Fruit fly (Drosophila melanogaster) ovary, adult (tissue): ENCODE data around the gene Deaf1.

ENCODE experiments used
- CG17801 ChIP-seq: fragments of 200-800 bp; optimal IDR thresholded peaks from 2 replicates; lab custom pipeline; 2019; ENCODE audit warnings: missing biosample characterization, mild to moderate bottlenecking, missing genetic modification characterization, moderate library complexity; ENCODE audit not compliant: partially characterized antibody

Deaf1 gene

DNA sequence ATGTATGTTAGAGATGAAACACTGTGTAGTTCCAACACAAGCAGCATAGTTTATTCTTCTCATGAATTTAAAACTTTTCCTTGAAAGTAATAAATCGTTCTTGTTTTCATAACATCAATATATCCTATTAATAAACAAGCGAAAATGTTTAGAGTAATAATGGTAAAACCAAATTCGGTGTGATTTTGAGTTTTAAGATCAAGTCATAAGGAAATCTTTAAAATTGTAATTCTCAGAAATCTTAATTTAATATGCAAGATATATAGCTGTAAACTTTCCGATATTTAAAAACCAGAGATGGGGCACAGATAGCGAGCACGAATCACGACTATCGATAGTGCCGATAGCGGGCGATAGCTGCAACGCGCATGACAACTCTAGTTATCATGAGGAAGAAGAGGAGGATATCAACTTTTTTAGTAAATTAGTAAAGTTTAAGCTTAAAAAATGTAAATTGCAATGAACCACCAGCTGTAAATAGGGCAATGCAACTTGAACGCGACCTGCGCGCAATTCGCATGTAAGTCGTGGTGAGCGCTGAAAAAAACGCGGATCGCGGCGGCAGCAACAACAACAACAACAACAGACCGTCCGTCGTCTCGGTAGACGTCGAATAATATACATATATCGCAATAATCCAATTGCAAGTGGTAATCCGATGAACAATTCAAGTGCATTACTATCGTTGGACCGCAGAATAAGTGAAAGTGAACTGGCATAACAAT, at the start of gene Deaf1, which contains the start of gene Fibp:
Gene Deaf1 (plus strand): TSS at position 368 of the 725 bp plus-strand sequence.
Gene Fibp (minus strand): TSS at position 161 of the 725 bp plus-strand sequence.
- peak; percentile 66 for TF ChIP-seq CG17801 (GFP tag; lab: Kevin White, UChicago)

DNA sequence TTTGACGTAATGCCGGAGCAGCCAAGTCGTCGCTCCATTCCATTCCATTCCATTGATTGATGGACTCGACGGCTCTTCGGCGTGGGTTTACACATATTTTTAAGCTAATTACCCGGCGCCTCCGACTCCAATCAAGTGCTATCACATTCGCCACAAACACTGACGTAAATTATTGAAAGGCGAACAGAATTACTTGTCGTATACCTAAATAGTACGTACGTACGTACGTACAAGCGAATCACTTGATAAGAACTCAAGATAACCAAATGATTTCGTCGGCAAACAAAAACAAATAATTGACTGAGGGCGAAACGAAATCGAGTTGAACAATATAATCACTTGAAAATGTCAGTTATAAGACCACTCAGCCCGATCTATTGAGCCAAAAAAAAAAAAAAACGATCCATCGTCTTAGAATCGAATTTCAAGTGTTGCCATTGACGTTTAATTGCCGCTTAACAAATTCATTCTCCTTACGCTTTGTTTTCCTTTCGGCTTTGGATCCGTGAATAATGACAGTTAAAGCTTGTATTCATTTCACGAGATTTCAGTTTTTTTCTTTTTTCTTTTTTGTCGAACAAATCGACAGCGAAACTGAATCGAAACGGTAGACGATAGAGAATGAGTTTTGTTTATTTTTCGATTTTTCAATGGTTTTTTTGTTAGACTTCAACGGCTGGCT, 40.6 kb upstream of the Deaf1 start:
- no peak for TF ChIP-seq CG17801 (GFP tag; lab: Kevin White, UChicago)

DNA sequence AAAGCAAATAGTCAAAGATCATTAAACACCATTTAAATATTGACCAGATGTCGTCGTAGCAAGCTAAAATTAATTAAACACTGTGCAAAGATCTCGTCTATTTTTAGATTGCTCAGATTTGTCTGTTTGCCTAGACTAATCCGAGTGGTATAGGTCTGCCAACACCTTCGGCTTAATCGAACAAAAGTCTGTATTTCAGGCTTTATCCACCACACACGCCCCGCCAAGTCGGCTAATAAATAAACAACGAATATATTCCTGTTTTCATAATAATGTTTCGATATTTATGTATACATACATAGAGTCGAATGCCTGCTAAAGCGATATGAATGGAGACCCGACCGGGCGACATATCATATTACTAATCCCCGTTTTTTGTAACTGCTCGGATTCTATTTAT, 39.4 kb upstream of the Deaf1 start:
- no peak for TF ChIP-seq CG17801 (GFP tag; lab: Kevin White, UChicago)

DNA sequence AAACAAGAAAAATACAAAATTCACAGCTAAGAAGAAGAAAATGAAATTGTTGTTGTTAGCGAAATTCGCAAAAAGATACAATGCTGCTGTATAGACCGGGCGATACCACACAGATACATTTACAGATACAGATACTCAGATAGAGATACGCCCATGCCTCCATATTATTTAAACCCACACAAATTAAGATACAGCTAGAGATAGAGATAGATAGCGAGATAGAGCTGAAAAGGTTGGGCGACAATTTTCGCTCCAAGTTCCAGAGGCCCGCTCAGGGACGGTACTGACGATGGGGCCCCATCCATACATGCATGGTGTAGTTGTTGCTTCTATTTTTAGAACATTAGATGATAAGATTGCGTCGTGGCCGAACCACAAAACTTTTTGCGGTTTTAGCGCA, 30.3 kb upstream of the Deaf1 start:
- TF ChIP-seq CG17801 (GFP tag; lab: Kevin White, UChicago): no peak

DNA sequence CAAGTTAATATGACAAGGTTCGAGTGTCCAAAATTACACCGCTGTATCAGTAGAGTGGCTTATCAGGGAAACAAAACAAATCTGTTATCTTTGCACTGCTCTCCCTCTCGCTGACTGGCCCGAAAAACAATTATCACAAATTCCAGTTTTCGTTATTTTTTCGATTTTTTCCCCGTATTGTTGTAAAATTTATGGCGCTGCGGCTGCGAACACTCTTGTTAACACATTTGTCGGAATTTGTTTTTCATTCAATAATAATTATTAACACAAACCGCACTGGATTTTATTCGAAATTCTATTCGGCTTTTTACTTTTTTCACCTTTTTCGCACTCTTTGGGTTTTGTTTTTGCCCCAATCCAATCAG, 27.4 kb upstream of the Deaf1 start:
- TF ChIP-seq CG17801 (GFP tag; lab: Kevin White, UChicago): no peak

DNA sequence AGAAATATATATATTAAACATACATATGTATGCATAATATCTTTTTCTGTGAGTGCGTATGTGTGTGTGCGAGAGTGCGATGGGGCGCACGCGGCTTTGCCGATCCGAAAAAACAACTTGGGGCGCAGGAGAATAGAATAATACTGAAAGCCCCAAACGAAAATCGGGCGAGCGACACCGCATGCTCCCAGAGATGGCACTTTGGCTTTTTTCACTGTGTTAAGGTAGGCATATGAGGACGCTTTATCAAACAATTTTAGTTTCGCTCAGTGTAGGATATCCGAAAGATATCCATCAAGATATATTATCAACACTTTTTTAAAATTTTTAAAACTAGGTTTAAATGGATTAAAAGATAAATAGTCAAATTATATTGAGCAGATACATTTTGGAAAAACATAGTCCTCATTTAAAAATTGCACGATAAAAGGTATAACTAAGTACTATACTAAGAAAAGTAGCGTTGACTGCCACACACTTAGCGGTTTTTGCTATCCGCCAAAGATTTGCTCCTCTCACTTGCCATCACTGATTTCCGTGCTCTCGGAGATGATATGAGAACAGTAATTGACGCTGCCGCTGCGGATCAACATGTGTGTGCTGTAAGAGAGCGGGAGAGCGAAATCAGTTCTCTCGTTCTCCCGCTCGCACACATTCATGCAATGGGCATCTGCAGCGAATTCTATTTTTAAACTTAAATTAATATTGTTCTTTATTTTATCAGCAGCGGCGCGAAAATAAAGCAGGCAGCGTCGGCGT, 26.9 kb upstream of the Deaf1 start:
- peak; percentile 44 for TF ChIP-seq CG17801 (GFP tag; lab: Kevin White, UChicago)

DNA sequence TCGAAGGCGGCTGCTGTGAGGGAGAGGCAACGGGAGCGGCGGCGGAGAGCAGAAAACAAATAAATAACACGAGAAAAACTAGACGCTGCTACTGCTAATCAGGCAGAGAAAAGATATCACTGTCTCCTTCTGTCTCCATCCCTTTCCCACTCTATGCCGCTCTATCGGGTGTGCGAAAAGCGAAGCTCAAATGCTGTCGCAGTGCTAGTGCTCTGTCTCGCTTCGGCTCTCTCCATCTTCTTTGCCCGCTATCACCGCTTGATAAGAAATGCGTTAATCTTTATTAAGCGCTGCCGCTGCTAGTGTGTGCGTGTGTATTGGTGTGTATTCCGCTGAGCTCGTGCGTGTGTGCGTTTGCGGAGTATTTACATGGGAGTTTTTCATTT, 26.3 kb upstream of the Deaf1 start:
- no peak for TF ChIP-seq CG17801 (GFP tag; lab: Kevin White, UChicago)

DNA sequence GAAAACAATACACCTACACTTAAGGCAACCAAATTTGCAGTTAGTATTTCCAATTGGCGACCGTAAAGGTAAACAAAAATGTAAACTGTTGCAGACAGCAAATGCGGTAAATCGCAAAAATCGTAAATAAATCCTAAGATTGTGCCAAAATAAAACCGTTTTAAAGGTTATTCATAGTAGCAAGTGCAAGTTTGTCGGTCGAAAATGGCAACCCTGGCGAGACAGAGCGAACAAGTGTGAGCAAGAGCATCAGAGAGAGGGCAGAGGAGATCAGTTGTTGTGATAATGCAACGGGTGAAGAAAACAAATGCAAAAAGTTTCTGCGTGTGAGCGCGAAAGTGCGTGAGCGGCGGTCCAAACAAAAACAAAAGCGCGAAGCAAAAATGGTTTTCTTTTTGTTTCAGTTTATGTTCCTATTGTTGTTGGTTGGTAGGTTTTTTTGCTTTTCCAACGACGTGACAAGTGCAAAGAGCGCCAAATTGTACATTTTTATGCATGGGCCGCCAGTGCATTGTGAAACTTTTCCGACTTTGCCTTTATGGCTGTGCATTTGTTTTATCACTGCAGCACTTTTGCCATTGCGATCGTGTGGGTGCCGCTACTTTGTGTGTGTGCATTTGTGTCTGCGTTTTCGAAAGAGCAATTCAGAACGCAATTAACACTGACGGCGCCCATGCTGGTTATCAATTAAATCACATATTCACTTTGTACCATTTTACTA, 25.1 kb upstream of the Deaf1 start:
- TF ChIP-seq CG17801 (GFP tag; lab: Kevin White, UChicago): no peak

DNA sequence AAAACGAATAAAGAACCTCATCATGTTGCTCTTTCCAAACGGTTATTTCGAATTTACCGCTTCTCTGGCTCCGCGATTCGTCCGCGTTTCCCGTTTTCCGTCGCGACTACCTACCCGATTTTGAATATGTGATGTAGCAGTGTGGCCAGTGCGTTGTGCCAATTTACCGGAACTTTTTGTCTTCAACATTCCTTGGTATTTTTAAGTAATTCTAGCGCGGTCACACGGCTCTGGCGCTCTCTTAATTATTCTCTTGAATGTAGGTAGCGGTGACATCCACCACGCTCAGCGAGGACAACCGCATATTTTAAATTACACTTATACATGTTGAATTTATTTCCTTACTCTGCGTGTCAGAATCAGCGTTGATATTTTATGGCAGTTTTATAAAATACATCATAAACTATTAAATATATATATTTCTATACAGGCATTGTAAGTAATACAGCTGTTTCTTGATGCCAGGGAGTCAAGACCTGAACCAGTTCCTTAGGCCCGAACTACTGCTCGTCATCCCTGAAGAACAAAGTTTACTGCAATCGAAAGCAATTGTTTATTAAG, 24.5 kb upstream of the Deaf1 start, which contains the start of the genes CG42637, Gyc76C and SREBP:
Gene CG42637 (minus strand): TSS at position 132 of the 561 bp plus-strand sequence.
Gene Gyc76C (minus strand): TSS at position 132 of the 561 bp plus-strand sequence.
Gene SREBP (plus strand): TSS at position 498 of the 561 bp plus-strand sequence.
- no peak for TF ChIP-seq CG17801 (GFP tag; lab: Kevin White, UChicago)

DNA sequence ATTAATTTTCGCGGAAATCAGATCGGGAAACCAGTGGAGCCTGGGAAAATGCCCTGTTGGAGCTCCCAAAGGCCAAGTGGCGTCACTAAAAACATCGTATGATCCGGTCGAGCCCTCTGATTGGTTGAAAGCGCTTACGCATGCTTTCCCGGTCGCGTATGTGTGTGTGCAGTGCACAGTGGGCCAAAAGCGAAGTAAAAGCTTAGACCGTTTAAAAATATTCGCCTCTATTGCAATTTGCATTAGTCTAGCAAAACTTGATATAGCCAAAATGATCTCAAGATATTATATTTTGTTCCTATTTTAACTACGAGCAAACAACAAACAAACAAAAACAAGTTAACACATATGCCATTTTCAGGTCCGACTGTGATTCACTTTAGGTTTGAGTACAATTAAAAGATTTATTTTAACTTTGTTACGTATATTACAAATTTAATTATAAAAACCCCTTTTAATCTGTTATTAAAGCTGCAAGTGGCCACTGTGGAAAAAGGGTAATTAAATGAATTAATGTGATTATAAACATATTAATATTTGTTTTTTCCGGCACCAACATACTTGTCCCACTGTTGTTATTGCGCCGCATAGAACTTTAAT, 23.7 kb upstream of the Deaf1 start:
- peak; percentile 89 for TF ChIP-seq CG17801 (GFP tag; lab: Kevin White, UChicago)

DNA sequence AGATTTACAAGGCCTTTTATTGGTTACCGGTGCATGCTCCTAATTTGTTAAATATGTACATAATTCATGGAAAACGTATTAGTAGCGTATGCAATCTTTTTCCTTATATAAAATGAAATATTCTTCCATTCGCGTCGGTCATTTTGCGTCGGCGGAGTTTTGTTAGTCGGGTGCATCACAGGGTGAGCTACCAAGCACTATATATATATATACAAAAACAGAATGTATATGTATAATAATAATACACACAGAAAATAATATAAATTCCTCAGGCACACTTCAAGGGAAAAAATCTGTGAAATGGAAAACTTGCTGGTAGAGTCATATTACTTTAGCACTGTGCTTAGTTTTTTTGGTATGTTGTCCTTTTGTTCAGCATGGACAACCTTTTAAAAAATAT, 19.0 kb upstream of the Deaf1 start, which contains the start of gene Ir76a:
Gene Ir76a (plus strand): TSS at position 301 of the 400 bp plus-strand sequence.
- TF ChIP-seq CG17801 (GFP tag; lab: Kevin White, UChicago): no peak

DNA sequence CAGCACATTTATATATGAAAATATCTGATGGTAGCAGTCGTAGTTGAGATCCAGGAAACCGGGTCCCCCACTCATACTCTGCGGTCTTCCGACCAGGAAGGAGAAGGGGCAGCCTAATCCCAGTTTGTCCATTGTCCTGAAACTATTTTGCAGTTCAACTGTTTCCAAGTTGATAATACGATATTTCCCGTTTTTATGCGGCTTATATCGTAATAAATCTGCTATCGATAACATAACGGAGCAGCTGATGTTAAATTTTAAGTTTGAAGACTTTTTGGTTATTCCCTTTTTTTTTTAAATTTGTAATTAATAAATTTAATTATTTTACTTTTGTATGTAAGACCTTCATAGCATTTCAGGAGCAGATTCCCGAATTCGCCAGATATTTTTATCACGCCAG, 16.9 kb upstream of the Deaf1 start, which contains the start of gene CG14102:
Gene CG14102 (minus strand): TSS at position 187 of the 400 bp plus-strand sequence.
- TF ChIP-seq CG17801 (GFP tag; lab: Kevin White, UChicago): no peak

DNA sequence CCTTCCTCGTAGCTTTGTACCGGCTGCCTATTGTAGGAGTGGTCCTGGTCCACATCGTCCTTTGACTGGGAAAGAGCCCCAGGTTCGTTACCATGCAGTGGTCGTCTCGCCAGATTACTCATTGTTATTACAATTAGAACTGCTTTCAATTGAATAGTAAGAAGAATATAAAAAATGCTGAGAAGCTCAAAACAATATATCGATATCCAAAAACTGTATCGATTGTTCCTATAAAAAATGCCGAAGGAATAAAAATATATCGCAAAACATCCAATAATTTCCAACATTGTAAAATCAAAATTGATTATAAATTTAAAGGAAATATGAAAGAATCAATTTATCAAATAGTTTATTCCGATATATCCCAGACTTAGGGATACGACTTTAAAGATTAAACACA, 13.1 kb upstream of the Deaf1 start, which contains the start of the genes TORIP and Ccdc58:
Gene TORIP (minus strand): TSS at position 173 of the 400 bp plus-strand sequence.
Gene Ccdc58 (plus strand): TSS at position 274 of the 400 bp plus-strand sequence.
- TF ChIP-seq CG17801 (GFP tag; lab: Kevin White, UChicago): no peak
